Worm (Caenorhabditis elegans) whole organism, L4/young adult: ENCODE results near the gene F46F2.5.

ENCODE experiments used
- W03F9.2 ChIP-seq: fragments of 150-350 bp; optimal IDR thresholded peaks from 2 replicates; lab custom pipeline; 2014; ENCODE audit warnings: missing biosample characterization, missing genetic modification characterization
- him-1 ChIP-seq: sonication (generic microtip); optimal IDR thresholded peaks from 2 replicates; lab custom pipeline; 2016; ENCODE audit warnings: missing genotype, missing genetic modification reagents, missing genetic modification characterization, missing compliant biosample characterization

DNA sequence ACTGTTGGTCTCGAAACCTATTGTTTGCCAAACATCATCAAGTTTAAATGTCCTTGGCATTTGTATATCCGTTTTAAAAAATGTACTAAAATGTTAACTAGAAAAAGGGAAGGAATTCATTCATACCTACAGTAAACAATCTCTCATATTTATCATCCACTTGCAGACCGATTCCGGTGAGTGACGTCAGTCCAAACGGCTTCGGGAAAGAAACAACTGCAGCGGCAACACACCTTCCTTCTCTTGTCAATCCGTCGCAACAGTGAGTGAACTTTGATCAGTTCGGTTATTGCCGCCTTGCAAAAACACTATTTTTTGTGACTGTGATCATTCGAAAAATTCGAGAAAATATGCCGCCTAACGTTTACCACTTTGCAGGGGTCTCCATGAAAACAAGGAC lies 1.6 kb downstream of the F46F2.5 start:
- TF ChIP-seq W03F9.2 = no peak
- no peak for TF ChIP-seq him-1 (tag; lab: Kevin White, UChicago)
